Worm (Caenorhabditis elegans) whole organism, L3 larva: ENCODE data around the gene D1086.1.
A peak's percentile ranks its signal among the peaks of the same experiment; 100 is the strongest.
"Not testable (repeated sequence)": the region's sequence is repeated elsewhere in the genome, so short reads cannot be mapped to it uniquely, and the experiment has no call there.

Source experiments
- ceh-28 ChIP-seq: fragments of 150-350 bp; optimal IDR thresholded peaks from 2 replicates; lab custom pipeline; 2014; ENCODE audit warnings: missing biosample characterization, missing genetic modification reagents, missing genetic modification characterization
- ceh-82 ChIP-seq: fragments of 150-350 bp; optimal IDR thresholded peaks from 2 replicates; lab custom pipeline; 2014; ENCODE audit warnings: missing biosample characterization, missing genetic modification characterization
- fkh-2 ChIP-seq: fragments of 150-350 bp; optimal IDR thresholded peaks from 2 replicates; lab custom pipeline; 2014; ENCODE audit warnings: missing biosample characterization, missing genetic modification reagents, missing genetic modification characterization
- fos-1 ChIP-seq: fragments of 150-350 bp; optimal IDR thresholded peaks from 2 replicates; lab custom pipeline; 2014; ENCODE audit warnings: missing biosample characterization, missing genetic modification characterization
- nhr-76 ChIP-seq: fragments of 150-350 bp; sonication (generic microtip); optimal IDR thresholded peaks from 5 replicates; lab custom pipeline; 2014; ENCODE audit warnings: missing biosample characterization, missing genetic modification characterization
- pqm-1 ChIP-seq: fragments of 150-350 bp; optimal IDR thresholded peaks from 2 replicates; lab custom pipeline; 2017; ENCODE audit warnings: missing biosample characterization, missing genetic modification characterization, inconsistent platforms
- ztf-4 ChIP-seq: fragments of 150-350 bp; optimal IDR thresholded peaks from 2 replicates; lab custom pipeline; 2014; ENCODE audit warnings: missing biosample characterization, missing genetic modification characterization

DNA sequence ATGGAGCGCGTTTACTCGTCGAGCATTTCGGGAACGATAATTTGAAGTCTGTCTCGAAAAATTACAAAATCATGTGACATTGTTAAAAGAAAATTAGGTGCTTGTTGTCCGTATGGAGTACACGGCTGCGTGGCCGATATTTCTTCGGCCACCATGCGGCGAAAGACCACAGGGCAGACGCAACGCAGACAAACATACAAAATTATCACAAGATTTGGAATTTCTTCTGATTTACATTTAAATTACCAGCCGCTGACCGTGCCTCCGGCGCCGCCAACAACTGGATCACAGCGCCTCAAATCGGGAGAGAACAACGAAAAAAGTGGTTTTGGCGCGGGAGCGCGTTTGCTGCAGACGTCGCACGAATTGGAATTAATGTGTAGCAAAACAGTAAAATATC, 43.6 kb upstream of the D1086.1 start:
- TF ChIP-seq pqm-1 (tag; lab: Kevin White, UChicago) (peak; percentile 65), ceh-82 (peak; percentile 75), ceh-28 (peak; percentile 86), ztf-4 (tag; lab: Kevin White, UChicago) (peak; percentile 28), nhr-76 (peak; percentile 10)
- TF ChIP-seq fos-1, fkh-2 (tag; lab: Kevin White, UChicago): not testable (repeated sequence)
